Fruit fly (Drosophila melanogaster) whole organism, prepupa: ENCODE data around the gene PGRP-LB.

Experiments used
- Blimp-1 ChIP-seq: fragments of 200-800 bp; sonication (Bioruptor generic); optimal IDR thresholded peaks from 3 replicates; lab custom pipeline; 2017; ENCODE audit warnings: missing biosample characterization, missing genetic modification characterization, mild to moderate bottlenecking, moderate library complexity, missing genetic modification reagents
- CG15336 ChIP-seq: fragments of 200-800 bp; sonication (Bioruptor generic); IDR thresholded peaks from 2 replicates; pipeline ENCODE4 v1.3.6; 2022; ENCODE audit warnings: missing biosample characterization, missing genetic modification characterization
- CG34406 ChIP-seq: fragments of 200-800 bp; sonication (Bioruptor generic); optimal IDR thresholded peaks from 3 replicates; lab custom pipeline; 2016; ENCODE audit warnings: missing biosample characterization, missing genetic modification characterization
- CG6792 ChIP-seq: fragments of 200-800 bp; sonication (Bioruptor generic); optimal IDR thresholded peaks from 3 replicates; lab custom pipeline; 2016; ENCODE audit warnings: missing biosample characterization, missing genetic modification characterization
- Eip78C ChIP-seq: fragments of 200-800 bp; sonication (Bioruptor generic); peaks from one replicate; lab custom pipeline; 2016; ENCODE audit warnings: missing biosample characterization, missing genetic modification characterization
- Hr38 ChIP-seq: sonication (Bioruptor generic); optimal IDR thresholded peaks from 2 replicates; lab custom pipeline; 2016; ENCODE audit warnings: missing biosample characterization, missing genetic modification characterization
- Sox102F ChIP-seq: fragments of 200-800 bp; sonication (Bioruptor generic); optimal IDR thresholded peaks from 2 replicates; lab custom pipeline; 2016; ENCODE audit warnings: missing biosample characterization, mild to moderate bottlenecking, missing genetic modification characterization
- Sox14 ChIP-seq: fragments of 200-800 bp; sonication (Bioruptor generic); optimal IDR thresholded peaks from 3 replicates; lab custom pipeline; 2016; ENCODE audit warnings: missing biosample characterization, missing genetic modification characterization
- dac ChIP-seq: fragments of 200-800 bp; sonication (Bioruptor generic); optimal IDR thresholded peaks from 2 replicates; lab custom pipeline; 2017; ENCODE audit warnings: missing biosample characterization, mild to moderate bottlenecking, missing genetic modification characterization
- dsx ChIP-seq: fragments of 200-800 bp; optimal IDR thresholded peaks from 3 replicates; lab custom pipeline; 2019; ENCODE audit warnings: missing biosample characterization, mild to moderate bottlenecking, missing genetic modification characterization, moderate library complexity; ENCODE audit not compliant: poor library complexity, severe bottlenecking
- eg ChIP-seq: fragments of 200-800 bp; sonication (Bioruptor generic); IDR thresholded peaks from 3 replicates; pipeline ENCODE4 v1.3.6; 2022; ENCODE audit warnings: missing biosample characterization, missing genetic modification characterization
- svp ChIP-seq: fragments of 200-800 bp; sonication (Bioruptor generic); peaks from one replicate; lab custom pipeline; 2016; ENCODE audit warnings: missing biosample characterization, missing genetic modification characterization
- vri ChIP-seq: fragments of 200-800 bp; sonication (Bioruptor generic); optimal IDR thresholded peaks from 3 replicates; lab custom pipeline; 2016; ENCODE audit warnings: missing biosample characterization, mild to moderate bottlenecking, missing genetic modification characterization

DNA sequence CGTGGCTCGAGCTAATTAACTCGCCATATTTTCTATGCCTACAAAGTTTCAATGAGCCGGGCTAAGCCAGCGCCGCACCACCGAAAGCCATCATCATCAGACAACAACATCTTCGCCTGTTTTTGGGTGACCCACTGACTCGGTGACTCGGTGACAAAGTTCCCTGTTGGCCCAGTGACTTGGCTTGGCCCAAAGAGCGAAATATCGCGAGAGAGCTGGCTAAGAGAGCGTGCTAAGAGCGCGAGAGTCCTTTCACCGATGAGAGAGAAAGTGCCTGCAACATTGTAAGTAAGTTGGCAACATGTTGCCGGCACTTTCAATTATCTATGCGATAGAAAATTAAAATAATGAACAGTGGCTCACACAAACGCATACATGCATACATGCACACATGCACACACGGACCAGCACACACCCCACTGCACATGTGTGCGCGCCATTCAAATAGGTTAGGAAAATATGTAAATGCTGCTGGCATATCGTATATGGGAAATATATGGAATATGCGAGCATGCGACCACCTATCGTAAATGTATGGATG is 23.0 kb upstream of the PGRP-LB start:
- no peak for TF ChIP-seq CG15336 (GFP tag; lab: Robert Waterston, UW)
- no peak for TF ChIP-seq Hr38 (GFP tag; lab: Kevin White, UChicago)
- no peak for TF ChIP-seq vri
- TF ChIP-seq CG6792 (GFP tag; lab: Kevin White, UChicago), result no peak
- no peak for TF ChIP-seq Eip78C (GFP tag; lab: Kevin White, UChicago)
- no peak for TF ChIP-seq eg (GFP tag; lab: Robert Waterston, UW)
- TF ChIP-seq Sox102F, result no peak
- TF ChIP-seq CG34406, result no peak
- no peak for TF ChIP-seq dac (GFP tag; lab: Kevin White, UChicago)
- no peak for TF ChIP-seq svp (GFP tag; lab: Kevin White, UChicago)
- TF ChIP-seq Sox14 (GFP tag; lab: Kevin White, UChicago), result no peak
- no peak for TF ChIP-seq Blimp-1 (GFP tag; lab: Kevin White, UChicago)
- no peak for TF ChIP-seq dsx (GFP tag; lab: Kevin White, UChicago)
